Fruit fly (Drosophila melanogaster): ENCODE results near the gene ich.

The ich gene

DNA sequence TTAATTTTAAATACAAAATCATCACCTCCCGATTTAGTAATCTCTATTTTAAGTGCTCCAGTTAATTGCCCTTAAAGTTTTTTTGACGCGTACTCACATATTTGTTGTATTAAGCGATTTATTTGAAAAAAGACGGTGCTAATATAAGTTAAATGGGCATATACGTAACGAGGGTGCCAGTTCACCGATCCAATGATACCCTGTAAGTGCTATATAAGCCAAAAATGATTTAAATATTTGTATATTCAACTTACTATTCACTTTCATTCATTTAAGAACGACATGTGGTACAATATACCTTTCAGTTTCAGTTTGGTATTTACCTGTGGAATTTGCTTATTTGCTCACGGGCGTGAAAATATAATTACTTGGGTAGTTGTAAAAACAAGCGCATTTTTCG is 39.7 kb upstream of the ich start:
- TF ChIP-seq CG14655 (GFP tag; optimal IDR thresholded peaks at IDR 0.05) = no peak
- TF ChIP-seq EcR (GFP tag; optimal IDR thresholded peaks at IDR 0.05) = no peak
- TF ChIP-seq CG17806 (tag; optimal IDR thresholded peaks at IDR 0.05) = no peak

DNA sequence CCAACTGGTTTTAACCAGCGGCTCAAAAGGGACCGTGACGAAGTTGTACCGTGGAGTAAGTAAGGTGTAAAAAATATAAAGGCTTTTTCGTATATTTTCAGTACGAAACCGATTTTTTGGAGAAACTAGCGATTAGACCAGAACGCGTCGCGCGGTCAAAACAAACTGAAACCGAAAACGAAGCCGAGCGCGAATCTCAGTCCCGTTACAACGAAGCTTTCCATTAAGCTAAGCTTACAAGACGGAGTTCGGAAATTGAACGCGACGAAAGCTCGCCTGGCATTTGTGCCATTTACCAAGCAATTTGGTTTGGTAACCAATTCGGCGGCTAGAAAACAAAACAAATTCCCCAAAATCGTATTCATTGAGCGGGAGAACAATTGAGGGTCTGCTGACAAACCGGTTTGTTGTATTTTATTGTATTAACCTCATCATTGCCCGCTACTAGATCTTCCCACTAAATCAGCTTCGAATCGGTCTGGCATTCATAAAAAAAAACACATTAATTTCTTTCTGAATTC is 38.9 kb upstream of the ich start:
- 0 out of 3 replicates have a peak, but pooled peaks have one; percentile 6 for TF ChIP-seq CG4496 (GFP tag; IDR thresholded peaks at IDR 0.05)
- TF ChIP-seq CG34367 (tag; optimal IDR thresholded peaks at IDR 0.05) = no peak

- TF ChIP-seq CG32121 (GFP tag; IDR thresholded peaks at IDR 0.05) (no peak), CG13204 (GFP tag; optimal IDR thresholded peaks at IDR 0.05) (no peak), CG15710 (tag; optimal IDR thresholded peaks at IDR 0.05) (no peak), Pif1A (GFP tag; optimal IDR thresholded peaks at IDR 0.05) (no peak), CG4496 (GFP tag; IDR thresholded peaks at IDR 0.05) (no peak), CG12605 (GFP tag; IDR thresholded peaks at IDR 0.05) (no peak), CG8301 (tag; optimal IDR thresholded peaks at IDR 0.05) (no peak), Snoo (tag; optimal IDR thresholded peaks at IDR 0.05) (no peak), EcR (GFP tag; optimal IDR thresholded peaks at IDR 0.05) (no peak), fd96Ca (GFP tag; IDR thresholded peaks at IDR 0.05) (no peak), Pif1B (GFP tag; optimal IDR thresholded peaks at IDR 0.05) (no peak), rn (GFP tag; IDR thresholded peaks at IDR 0.05) (no peak), CG14655 (GFP tag; optimal IDR thresholded peaks at IDR 0.05) (no peak), D1 (tag; optimal IDR thresholded peaks at IDR 0.05) (no peak), CG34367 (tag; optimal IDR thresholded peaks at IDR 0.05) (no peak), CG10348 (GFP tag; IDR thresholded peaks at IDR 0.05) (no peak), CG9948 (tag; optimal IDR thresholded peaks at IDR 0.05) (no peak)
Observed at dm6 chr3R:8998243-8998642, 35.4 kb upstream of the ich start.

DNA sequence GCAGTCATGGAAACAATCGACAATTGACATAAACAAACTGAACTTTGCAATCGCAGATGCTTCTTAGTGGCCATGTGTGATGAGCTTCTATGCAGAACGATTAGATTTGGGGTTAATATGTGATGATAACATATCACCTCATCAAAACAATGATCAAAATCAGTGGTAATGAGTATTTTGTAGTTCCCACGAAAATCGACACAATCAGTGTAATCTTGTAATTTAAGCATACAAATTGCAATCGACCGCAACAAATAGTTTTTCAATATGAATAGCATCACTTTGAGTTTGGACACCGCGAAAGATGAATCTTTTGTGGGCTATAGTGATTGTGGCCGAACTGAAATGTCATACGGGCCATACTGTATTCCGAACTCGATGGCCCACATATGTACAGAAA is 34.6 kb upstream of the ich start, which contains the start of gene CG11977:
Gene CG11977, plus strand, starts transcription at position 301 of the 400 bp plus-strand sequence.
- TF ChIP-seq CG32121 (GFP tag; IDR thresholded peaks at IDR 0.05) (no peak), CG13204 (GFP tag; optimal IDR thresholded peaks at IDR 0.05) (no peak), CG17806 (tag; optimal IDR thresholded peaks at IDR 0.05) (no peak), Pif1B (GFP tag; optimal IDR thresholded peaks at IDR 0.05) (no peak), Snoo (tag; optimal IDR thresholded peaks at IDR 0.05) (no peak), Ets98B (GFP tag; IDR thresholded peaks at IDR 0.05) (no peak), CG10348 (GFP tag; IDR thresholded peaks at IDR 0.05) (no peak), CG15710 (tag; optimal IDR thresholded peaks at IDR 0.05) (no peak), gl (tag; optimal IDR thresholded peaks at IDR 0.05) (no peak), CG8159 (tag; optimal IDR thresholded peaks at IDR 0.05) (no peak), Pif1A (GFP tag; optimal IDR thresholded peaks at IDR 0.05) (no peak), CG4496 (GFP tag; IDR thresholded peaks at IDR 0.05) (no peak), CG8301 (tag; optimal IDR thresholded peaks at IDR 0.05) (no peak), D1 (tag; optimal IDR thresholded peaks at IDR 0.05) (no peak), CG34367 (tag; optimal IDR thresholded peaks at IDR 0.05) (no peak), fd96Ca (GFP tag; IDR thresholded peaks at IDR 0.05) (no peak), EcR (GFP tag; optimal IDR thresholded peaks at IDR 0.05) (no peak)

DNA sequence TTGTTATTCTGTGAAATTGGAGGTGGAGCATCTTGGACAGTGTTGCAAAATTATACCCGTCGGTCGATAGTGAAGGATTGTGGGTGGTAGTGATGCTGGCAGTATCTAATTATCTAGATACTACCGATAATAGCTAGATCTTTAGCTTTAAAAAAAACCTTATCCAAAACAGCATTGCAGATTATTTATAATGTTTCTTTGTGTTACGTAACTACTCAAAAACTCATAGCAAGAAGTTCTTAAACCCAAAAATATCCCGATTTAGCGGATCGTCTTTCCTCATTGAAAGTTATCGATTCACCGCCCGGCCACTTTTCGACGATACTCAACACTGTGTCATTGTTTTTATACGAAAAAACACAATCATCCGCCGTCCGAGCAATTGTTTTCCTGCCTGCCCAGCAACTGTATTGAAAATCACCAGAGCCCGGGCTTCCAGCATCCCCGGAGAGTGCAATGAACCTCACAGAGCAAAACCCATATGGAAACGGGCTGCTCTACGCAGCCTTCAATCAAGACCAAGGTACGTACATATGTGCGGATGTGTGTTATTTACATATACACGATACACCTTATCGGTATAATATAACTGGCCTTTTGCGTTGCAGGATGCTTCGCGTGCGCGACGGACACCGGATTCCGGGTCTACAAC is 30.2 kb upstream of the ich start, which contains the start of gene CG11975:
Gene CG11975, plus strand, starts transcription at position 326 of the 652 bp plus-strand sequence.
- no peak for TF ChIP-seq CG8301 (tag; optimal IDR thresholded peaks at IDR 0.05)
- no peak for TF ChIP-seq CG12605 (GFP tag; IDR thresholded peaks at IDR 0.05)
- peak; percentile 20 for TF ChIP-seq CG17806 (tag; optimal IDR thresholded peaks at IDR 0.05)
- no peak for TF ChIP-seq CG8159 (tag; optimal IDR thresholded peaks at IDR 0.05)
- TF ChIP-seq Pif1A (GFP tag; optimal IDR thresholded peaks at IDR 0.05) = no peak
- TF ChIP-seq EcR (GFP tag; optimal IDR thresholded peaks at IDR 0.05) = peak; percentile 69
- TF ChIP-seq Snoo (tag; optimal IDR thresholded peaks at IDR 0.05) = peak; percentile 52
- TF ChIP-seq Pif1B (GFP tag; optimal IDR thresholded peaks at IDR 0.05) = no peak
- TF ChIP-seq CG15710 (tag; optimal IDR thresholded peaks at IDR 0.05) = peak; percentile 62
- peak; percentile 39; the same call in 1 of the 2 replicates for TF ChIP-seq CG32121 (GFP tag; IDR thresholded peaks at IDR 0.05)
- peak; percentile 60; the same call in 1 of the 3 replicates for TF ChIP-seq CG4496 (GFP tag; IDR thresholded peaks at IDR 0.05)
- no peak for TF ChIP-seq D1 (tag; optimal IDR thresholded peaks at IDR 0.05)
- no peak for TF ChIP-seq CG13204 (GFP tag; optimal IDR thresholded peaks at IDR 0.05)
- no peak for TF ChIP-seq CG34367 (tag; optimal IDR thresholded peaks at IDR 0.05)
- TF ChIP-seq CG9948 (tag; optimal IDR thresholded peaks at IDR 0.05) = peak; percentile 34
- TF ChIP-seq gl (tag; optimal IDR thresholded peaks at IDR 0.05) = no peak
- TF ChIP-seq CG10348 (GFP tag; IDR thresholded peaks at IDR 0.05) = no peak
- TF ChIP-seq Ets98B (GFP tag; IDR thresholded peaks at IDR 0.05) = no peak; the same call in 1 of the 2 replicates
- no peak for TF ChIP-seq rn (GFP tag; IDR thresholded peaks at IDR 0.05)
- TF ChIP-seq CG14655 (GFP tag; optimal IDR thresholded peaks at IDR 0.05) = no peak
- TF ChIP-seq fd96Ca (GFP tag; IDR thresholded peaks at IDR 0.05) = peak; percentile 47; the same call in 1 of the 3 replicates

DNA sequence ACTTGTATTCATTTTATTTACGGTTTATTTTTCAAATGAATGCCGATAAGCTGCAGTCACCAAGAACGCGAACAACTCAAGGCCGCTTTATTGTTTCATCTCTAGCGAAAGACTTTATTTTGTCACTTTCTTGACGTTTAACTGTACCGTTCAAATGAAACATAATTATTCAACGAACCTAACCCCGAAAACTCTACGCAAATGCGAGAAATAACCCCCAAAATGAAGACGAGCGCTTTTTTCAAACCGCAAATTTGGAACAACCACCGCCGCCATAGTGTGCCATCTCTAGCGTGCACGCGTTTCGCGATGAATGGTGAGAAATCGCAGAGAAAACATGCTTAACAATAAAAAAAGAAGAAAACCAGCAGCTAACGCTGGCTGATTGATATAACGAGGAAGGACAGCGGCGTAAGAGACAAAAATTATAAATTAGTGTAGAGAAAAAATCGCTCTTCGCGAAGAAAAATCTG is 21.8 kb upstream of the ich start, which contains the start of gene CG11970:
Gene CG11970, plus strand, starts transcription at position 117 of the 473 bp plus-strand sequence.
- no peak for TF ChIP-seq D1 (tag; optimal IDR thresholded peaks at IDR 0.05)
- TF ChIP-seq CG8301 (tag; optimal IDR thresholded peaks at IDR 0.05) = no peak
- no peak for TF ChIP-seq Pif1B (GFP tag; optimal IDR thresholded peaks at IDR 0.05)
- TF ChIP-seq EcR (GFP tag; optimal IDR thresholded peaks at IDR 0.05) = no peak
- no peak for TF ChIP-seq CG14655 (GFP tag; optimal IDR thresholded peaks at IDR 0.05)

Measured in whole organism, pupa.